Worm (Caenorhabditis elegans) whole organism, L1 larva: ENCODE measurements around the gene F42A8.1.
A peak's percentile ranks its signal among the peaks of the same experiment; 100 is the strongest.

Source experiments
- C04F5.9 ChIP-seq: sonication (generic microtip); optimal IDR thresholded peaks from 2 replicates; lab custom pipeline; 2016; ENCODE audit warnings: missing genetic modification characterization, missing compliant biosample characterization
- C16A3.4 ChIP-seq: fragments of 150-350 bp; optimal IDR thresholded peaks from 2 replicates; lab custom pipeline; 2014; ENCODE audit warnings: missing biosample characterization, missing genetic modification characterization
- C34B4.2 ChIP-seq: sonication (generic microtip); optimal IDR thresholded peaks from 2 replicates; lab custom pipeline; 2017; ENCODE audit warnings: mild to moderate bottlenecking, missing genetic modification characterization, missing compliant biosample characterization
- aha-1 ChIP-seq: fragments of 150-350 bp; optimal IDR thresholded peaks from 2 replicates; lab custom pipeline; 2014; ENCODE audit warnings: missing biosample characterization, missing genetic modification characterization
- ceh-63 ChIP-seq: fragments of 200-800 bp; sonication (Bioruptor generic); optimal IDR thresholded peaks from 2 replicates; lab custom pipeline; 2018; ENCODE audit warnings: mild to moderate bottlenecking, missing genetic modification characterization, missing compliant biosample characterization
- ceh-82 ChIP-seq, 3 experiments: fragments of 150-350 bp in 1 of 3; sonication (generic microtip) in 2 of 3; optimal IDR thresholded peaks; 2 replicates each; lab custom pipeline; 2014 to 2017; ENCODE audit warnings: missing biosample characterization in 3 of 3, missing genetic modification characterization in 3 of 3
- ceh-90 ChIP-seq: sonication (generic microtip); optimal IDR thresholded peaks from 2 replicates; lab custom pipeline; 2016; ENCODE audit warnings: missing genetic modification characterization, missing compliant biosample characterization
- efl-1 ChIP-seq, 4 experiments: fragments of 150-350 bp; optimal IDR thresholded peaks in 3 of 4; peaks in 1 of 4; 1 replicate in 1 of 4; 2 replicates in 3 of 4; lab custom pipeline; 2014; ENCODE audit warnings: missing biosample characterization in 2 of 4, missing genetic modification characterization in 2 of 4, missing genetic modification reagents in 2 of 4
- efl-3 ChIP-seq: fragments of 200-800 bp; sonication (Bioruptor generic); optimal IDR thresholded peaks from 2 replicates; lab custom pipeline; 2018; ENCODE audit warnings: mild to moderate bottlenecking, missing genetic modification characterization, missing compliant biosample characterization
- egl-13 ChIP-seq: sonication (generic microtip); optimal IDR thresholded peaks from 2 replicates; lab custom pipeline; 2016; ENCODE audit warnings: missing genotype, missing genetic modification reagents, missing genetic modification characterization, missing compliant biosample characterization
- elt-3 ChIP-seq, 6 experiments: fragments of 150-350 bp in 1 of 6; sonication (generic microtip); optimal IDR thresholded peaks; 2 replicates each; lab custom pipeline; 2017 to 2018; ENCODE audit warnings: missing biosample characterization in 6 of 6, missing genetic modification characterization in 6 of 6, inconsistent platforms in 1 of 6
- grh-1 ChIP-seq: fragments of 200-800 bp; sonication (Bioruptor generic); IDR thresholded peaks from 2 replicates; pipeline ENCODE4 v1.3.6; 2022; ENCODE audit warnings: missing genetic modification reagents, missing genetic modification characterization, missing compliant biosample characterization
- hpl-2 ChIP-seq: fragments of 150-350 bp; optimal IDR thresholded peaks from 2 replicates; lab custom pipeline; 2014; ENCODE audit warnings: missing biosample characterization, missing genetic modification reagents, missing genetic modification characterization
- isw-1 ChIP-seq: fragments of 200-800 bp; sonication (Bioruptor generic); IDR thresholded peaks from 2 replicates; pipeline ENCODE4 v1.3.6; 2022; ENCODE audit warnings: missing genetic modification characterization, missing compliant biosample characterization
- jun-1 ChIP-seq: fragments of 150-350 bp; optimal IDR thresholded peaks from 2 replicates; lab custom pipeline; 2014; ENCODE audit warnings: missing biosample characterization, missing genetic modification reagents, missing genetic modification characterization
- lin-13 ChIP-seq: fragments of 150-350 bp; optimal IDR thresholded peaks from 2 replicates; lab custom pipeline; 2014; ENCODE audit warnings: missing biosample characterization, missing genetic modification reagents, missing genetic modification characterization
- lin-39 ChIP-seq: fragments of 150-350 bp; optimal IDR thresholded peaks from 2 replicates; lab custom pipeline; 2014; ENCODE audit warnings: missing biosample characterization, missing genetic modification reagents, missing genetic modification characterization
- mdl-1 ChIP-seq, 2 experiments: fragments of 150-350 bp; optimal IDR thresholded peaks; 2 replicates each; lab custom pipeline; 2014 to 2017; ENCODE audit warnings: missing biosample characterization in 2 of 2, missing genetic modification characterization in 2 of 2, inconsistent platforms in 1 of 2
- mep-1 ChIP-seq: fragments of 150-350 bp; optimal IDR thresholded peaks from 2 replicates; lab custom pipeline; 2014; ENCODE audit warnings: missing biosample characterization, missing genetic modification characterization
- nhr-11 ChIP-seq: fragments of 150-350 bp; optimal IDR thresholded peaks from 2 replicates; lab custom pipeline; 2014; ENCODE audit warnings: missing biosample characterization, missing genetic modification characterization
- nhr-20 ChIP-seq: sonication (generic microtip); optimal IDR thresholded peaks from 2 replicates; lab custom pipeline; 2016; ENCODE audit warnings: mild to moderate bottlenecking, missing genetic modification characterization, missing compliant biosample characterization
- nhr-237 ChIP-seq: fragments of 150-350 bp; optimal IDR thresholded peaks from 2 replicates; lab custom pipeline; 2014; ENCODE audit warnings: missing biosample characterization, missing genetic modification characterization
- nhr-28 ChIP-seq: fragments of 150-350 bp; optimal IDR thresholded peaks from 2 replicates; lab custom pipeline; 2014; ENCODE audit warnings: missing biosample characterization, missing genetic modification characterization
- nhr-85 ChIP-seq: sonication (generic microtip); peaks from one replicate; lab custom pipeline; 2016; ENCODE audit warnings: missing genetic modification characterization, inconsistent platforms, missing compliant biosample characterization
- pqm-1 ChIP-seq: sonication (generic microtip); optimal IDR thresholded peaks from 3 replicates; lab custom pipeline; 2017; ENCODE audit warnings: missing biosample characterization, missing genetic modification characterization
- snu-23 ChIP-seq: sonication (generic microtip); optimal IDR thresholded peaks from 2 replicates; lab custom pipeline; 2016; ENCODE audit warnings: missing genetic modification characterization, missing compliant biosample characterization
- sox-4 ChIP-seq: sonication (generic microtip); optimal IDR thresholded peaks from 2 replicates; lab custom pipeline; 2016; ENCODE audit warnings: missing genetic modification characterization, missing compliant biosample characterization
- sup-37 ChIP-seq: fragments of 200-800 bp; sonication (Bioruptor generic); optimal IDR thresholded peaks from 2 replicates; lab custom pipeline; 2018; ENCODE audit warnings: mild to moderate bottlenecking, missing genetic modification characterization, missing compliant biosample characterization
- swsn-7 ChIP-seq: sonication (generic microtip); optimal IDR thresholded peaks from 2 replicates; lab custom pipeline; 2016; ENCODE audit warnings: missing genetic modification characterization, missing compliant biosample characterization
- tbx-2 ChIP-seq: sonication (generic microtip); optimal IDR thresholded peaks from 2 replicates; lab custom pipeline; 2016; ENCODE audit warnings: missing genetic modification characterization, missing compliant biosample characterization
- unc-62 ChIP-seq: fragments of 150-350 bp; optimal IDR thresholded peaks from 2 replicates; lab custom pipeline; 2014; ENCODE audit warnings: missing biosample characterization, missing genetic modification reagents, missing genetic modification characterization
- vab-15 ChIP-seq: sonication (generic microtip); optimal IDR thresholded peaks from 2 replicates; lab custom pipeline; 2017; ENCODE audit warnings: missing genotype, mild to moderate bottlenecking, missing genetic modification characterization, missing compliant biosample characterization
- zag-1 ChIP-seq: fragments of 150-350 bp; optimal IDR thresholded peaks from 2 replicates; lab custom pipeline; 2014; ENCODE audit warnings: missing biosample characterization, missing genetic modification characterization
- ztf-11 ChIP-seq, 2 experiments: sonication (generic microtip); optimal IDR thresholded peaks; 2 replicates each; lab custom pipeline; 2016 to 2017; ENCODE audit warnings: missing genetic modification characterization in 2 of 2, missing biosample characterization in 1 of 2, missing compliant biosample characterization in 1 of 2
- ztf-4 ChIP-seq: fragments of 150-350 bp; optimal IDR thresholded peaks from 2 replicates; lab custom pipeline; 2014; ENCODE audit warnings: missing biosample characterization, missing genetic modification characterization

The F42A8.1 gene

ce11 chrII:9338859-9339258, 7.5 kb downstream of the F42A8.1 start, which contains the start of gene ttll-12:
Gene ttll-12, plus strand, starts transcription at chrII:9338997.
- TF ChIP-seq sox-4 (tag; lab: Kevin White, UChicago) (no peak), ceh-63 (GFP tag; lab: Kevin White, UChicago) (no peak), hpl-2 (GFP tag; lab: Kevin White, UChicago) (no peak), unc-62 (no peak), mep-1 (tag; lab: Kevin White, UChicago) (peak; percentile 10)

ce11 chrII:9336651-9337050, 9.7 kb downstream of the F42A8.1 start:
- TF ChIP-seq mep-1 (tag; lab: Kevin White, UChicago) = peak; percentile 32
- no peak for TF ChIP-seq snu-23 (GFP tag; lab: Kevin White, UChicago)

- TF ChIP-seq ceh-90 (no peak), pqm-1 (tag; lab: Kevin White, UChicago) (no peak), sup-37 (no peak), nhr-20 (tag; lab: Kevin White, UChicago) (no peak), vab-15 (tag; lab: Kevin White, UChicago) (no peak), efl-1 (optimal IDR thresholded peaks at IDR 0.05; lab: Kevin White, UChicago) (no peak), efl-1 (GFP tag; optimal IDR thresholded peaks at IDR 0.05 in 1 of 2; lab: Kevin White, UChicago) (no peak), isw-1 (GFP tag; lab: Robert Waterston, UW) (no peak), nhr-28 (tag; lab: Kevin White, UChicago) (no peak), C04F5.9 (tag; lab: Kevin White, UChicago) (no peak), nhr-11 (tag; lab: Kevin White, UChicago) (no peak), unc-62 (no peak), elt-3 (tag; optimal IDR thresholded peaks at IDR 0.05; lab: Kevin White, UChicago) (no peak), C34B4.2 (tag; lab: Kevin White, UChicago) (no peak), grh-1 (GFP tag; lab: Robert Waterston, UW) (no peak), lin-39 (tag; lab: Kevin White, UChicago) (no peak)
Observed at ce11 chrII:9333714-9334113, 12.7 kb downstream of the F42A8.1 start, which contains the start of gene scp-1. Gene scp-1, plus strand, starts transcription at chrII:9334014.

ce11 chrII:9333034-9333433, 13.4 kb downstream of the F42A8.1 start:
- TF ChIP-seq zag-1 = no peak
- no peak for TF ChIP-seq C16A3.4 (tag; lab: Kevin White, UChicago)
- no peak for TF ChIP-seq nhr-237 (tag; lab: Kevin White, UChicago)
- TF ChIP-seq pqm-1 (tag; lab: Kevin White, UChicago) = no peak
- TF ChIP-seq mdl-1 (tag; optimal IDR thresholded peaks at IDR 0.05; lab: Kevin White, UChicago) = no peak
- TF ChIP-seq lin-13 (GFP tag; lab: Kevin White, UChicago) = no peak
- no peak for TF ChIP-seq ceh-63 (GFP tag; lab: Kevin White, UChicago)
- no peak for TF ChIP-seq efl-3
- TF ChIP-seq mep-1 (tag; lab: Kevin White, UChicago) = no peak
- TF ChIP-seq jun-1 (tag; lab: Kevin White, UChicago) = no peak
- no peak for TF ChIP-seq unc-62
- no peak for TF ChIP-seq egl-13
- no peak for TF ChIP-seq ceh-82 (tag; optimal IDR thresholded peaks at IDR 0.05; lab: Kevin White, UChicago)
- TF ChIP-seq elt-3 (tag; optimal IDR thresholded peaks at IDR 0.05; lab: Kevin White, UChicago) = no peak
- TF ChIP-seq nhr-11 (tag; lab: Kevin White, UChicago) = no peak
- TF ChIP-seq aha-1 (tag; lab: Kevin White, UChicago) = no peak

- no peak for TF ChIP-seq snu-23 (GFP tag; lab: Kevin White, UChicago)
- TF ChIP-seq lin-13 (GFP tag; lab: Kevin White, UChicago) = no peak
- no peak for TF ChIP-seq vab-15 (tag; lab: Kevin White, UChicago)
- TF ChIP-seq nhr-85 (tag; lab: Kevin White, UChicago) = no peak
- no peak for TF ChIP-seq ztf-4 (tag; lab: Kevin White, UChicago)
- no peak for TF ChIP-seq swsn-7 (tag; lab: Kevin White, UChicago)
- TF ChIP-seq ztf-11 (tag; optimal IDR thresholded peaks at IDR 0.05; lab: Kevin White, UChicago) = no peak
- TF ChIP-seq tbx-2 (tag; lab: Kevin White, UChicago) = no peak
Observed at ce11 chrII:9331343-9331742, 15.0 kb downstream of the F42A8.1 start, which contains the start of gene eif-3.F. Gene eif-3.F, plus strand, starts transcription at chrII:9331643.
